Worm (Caenorhabditis elegans): ENCODE results near the gene C07B5.2.
A peak's percentile ranks its signal among the peaks of the same experiment; 100 is the strongest.

DNA sequence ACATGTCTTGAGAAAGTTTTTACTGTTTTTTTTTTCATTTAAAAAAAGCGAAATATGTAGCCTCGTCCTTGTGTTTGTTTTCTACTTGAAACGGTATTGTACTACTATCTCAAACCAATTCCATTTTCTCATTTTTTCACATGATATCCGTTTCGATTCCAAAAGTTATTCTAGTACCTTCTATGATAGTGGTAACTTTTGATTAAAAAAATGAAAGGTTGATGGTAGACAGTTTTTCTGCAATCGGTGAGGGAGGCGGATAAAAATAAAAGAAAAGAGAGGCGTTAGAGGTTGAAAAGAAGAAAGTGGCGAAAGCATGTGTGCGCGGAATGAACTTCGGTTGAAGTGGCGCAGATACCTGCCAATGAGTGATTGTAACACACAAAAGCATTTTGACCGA lies 10.9 kb upstream of the C07B5.2 start:
- TF ChIP-seq nhr-28 (tag; optimal IDR thresholded peaks at IDR 0.05) (peak; percentile 64), zfp-3 (GFP tag; conservative IDR thresholded peaks at IDR 0.05) (no peak), snpc-4 (tag; optimal IDR thresholded peaks at IDR 0.05) (no peak)
